Worm (Caenorhabditis elegans): ENCODE results near the gene rpl-23.

Gene rpl-23

ce11 chrIII:5730041-5730440, 24.1 kb upstream of the rpl-23 start:
- TF ChIP-seq ceh-82 (tag; optimal IDR thresholded peaks at IDR 0.05) (no peak), nhr-67 (tag; optimal IDR thresholded peaks at IDR 0.05) (no peak), R02D3.7 (tag; optimal IDR thresholded peaks at IDR 0.05) (no peak), nhr-12 (tag; optimal IDR thresholded peaks at IDR 0.05) (no peak), jun-1 (tag; optimal IDR thresholded peaks at IDR 0.05) (no peak), aly-2 (tag; optimal IDR thresholded peaks at IDR 0.05) (no peak), egl-27 (tag; optimal IDR thresholded peaks at IDR 0.05) (no peak), lin-15B (tag; optimal IDR thresholded peaks at IDR 0.05) (no peak), ztf-4 (tag; optimal IDR thresholded peaks at IDR 0.05) (no peak), nhr-25 (tag; optimal IDR thresholded peaks at IDR 0.05) (no peak), pqm-1 (tag; optimal IDR thresholded peaks at IDR 0.05) (no peak), nhr-43 (tag; optimal IDR thresholded peaks at IDR 0.05; ENCODE audit: poor library complexity, severe bottlenecking) (no peak), ama-1 (optimal IDR thresholded peaks at IDR 0.05) (no peak), ceh-9 (tag; optimal IDR thresholded peaks at IDR 0.05) (no peak), skn-1 (tag; optimal IDR thresholded peaks at IDR 0.05) (no peak), unc-39 (tag; optimal IDR thresholded peaks at IDR 0.05) (no peak), eor-1 (tag; optimal IDR thresholded peaks at IDR 0.05) (no peak), daf-12 (tag; optimal IDR thresholded peaks at IDR 0.05) (no peak)

ce11 chrIII:5729367-5729766, 23.4 kb upstream of the rpl-23 start:
- TF ChIP-seq unc-62 (GFP tag; optimal IDR thresholded peaks at IDR 0.05) (no peak), eor-1 (tag; optimal IDR thresholded peaks at IDR 0.05) (no peak), aly-2 (tag; optimal IDR thresholded peaks at IDR 0.05) (no peak)

DNA sequence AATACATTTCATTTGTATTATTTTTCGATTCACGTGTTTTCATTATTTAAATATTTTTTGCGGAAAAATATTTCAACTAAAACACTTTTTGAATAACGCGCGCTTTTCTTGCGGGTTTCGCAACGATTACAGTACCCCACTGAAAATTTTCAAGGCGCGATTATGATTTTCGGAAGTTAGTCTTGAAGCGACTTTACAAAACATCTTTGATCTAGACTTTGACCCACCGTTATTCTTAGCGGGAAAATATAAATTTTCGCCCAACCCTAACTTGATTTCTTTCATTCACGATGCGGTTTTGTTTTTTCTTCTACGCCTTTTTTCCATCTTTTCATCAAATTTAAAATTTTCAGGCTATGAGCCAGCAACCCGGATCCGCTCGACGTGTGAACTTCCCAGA, 21.9 kb upstream of the rpl-23 start, which contains the start of gene egg-1:
Gene egg-1, plus strand, starts transcription at position 354 of the 400 bp plus-strand sequence.
- TF ChIP-seq lsy-12 (tag; optimal IDR thresholded peaks at IDR 0.05) (no peak), ztf-11 (tag; optimal IDR thresholded peaks at IDR 0.05) (no peak), mml-1 (tag; optimal IDR thresholded peaks at IDR 0.05) (no peak), jun-1 (tag; optimal IDR thresholded peaks at IDR 0.05) (no peak), nhr-43 (tag; optimal IDR thresholded peaks at IDR 0.05; ENCODE audit: poor library complexity, severe bottlenecking) (no peak), elt-2 (tag; optimal IDR thresholded peaks at IDR 0.05) (no peak), ceh-28 (tag; optimal IDR thresholded peaks at IDR 0.05) (no peak), fkh-2 (tag; optimal IDR thresholded peaks at IDR 0.05) (no peak), nhr-11 (tag; optimal IDR thresholded peaks at IDR 0.05) (no peak), daf-12 (tag; optimal IDR thresholded peaks at IDR 0.05) (no peak), nhr-23 (tag; optimal IDR thresholded peaks at IDR 0.05) (no peak), pqm-1 (tag; optimal IDR thresholded peaks at IDR 0.05) (no peak), ceh-82 (tag; optimal IDR thresholded peaks at IDR 0.05) (no peak), nhr-67 (tag; optimal IDR thresholded peaks at IDR 0.05) (no peak), zag-1 (tag; optimal IDR thresholded peaks at IDR 0.05) (no peak), nfya-1 (tag; optimal IDR thresholded peaks at IDR 0.05; ENCODE audit: insufficient read depth) (no peak)

- TF ChIP-seq sea-2 (GFP tag; optimal IDR thresholded peaks at IDR 0.05) (no peak), egl-5 (tag; optimal IDR thresholded peaks at IDR 0.05) (no peak), ceh-9 (tag; optimal IDR thresholded peaks at IDR 0.05) (no peak), nhr-11 (tag; optimal IDR thresholded peaks at IDR 0.05) (no peak), R02D3.7 (tag; optimal IDR thresholded peaks at IDR 0.05) (no peak), nhr-237 (tag; optimal IDR thresholded peaks at IDR 0.05) (no peak), nhr-77 (tag; optimal IDR thresholded peaks at IDR 0.05) (no peak), lin-39 (tag; optimal IDR thresholded peaks at IDR 0.05) (no peak), ztf-4 (tag; optimal IDR thresholded peaks at IDR 0.05) (no peak), lsy-12 (tag; optimal IDR thresholded peaks at IDR 0.05) (no peak), ceh-28 (tag; optimal IDR thresholded peaks at IDR 0.05) (no peak)
Observed at ce11 chrIII:5722550-5722949, 16.6 kb upstream of the rpl-23 start, which contains the start of gene wrm-1. wrm-1 (plus strand) TSS chrIII:5722850.

ce11 chrIII:5721888-5722287, 16.0 kb upstream of the rpl-23 start:
- TF ChIP-seq jun-1 (tag; optimal IDR thresholded peaks at IDR 0.05) (peak; percentile 22), elt-1 (tag; optimal IDR thresholded peaks at IDR 0.05) (peak; percentile 50), skn-1 (tag; optimal IDR thresholded peaks at IDR 0.05) (no peak), nhr-25 (tag; optimal IDR thresholded peaks at IDR 0.05) (peak; percentile 24), hmg-11 (tag; optimal IDR thresholded peaks at IDR 0.05) (peak; percentile 41), zag-1 (tag; optimal IDR thresholded peaks at IDR 0.05) (no peak), unc-39 (tag; optimal IDR thresholded peaks at IDR 0.05) (no peak), tbx-2 (tag; optimal IDR thresholded peaks at IDR 0.05) (no peak), fkh-2 (tag; optimal IDR thresholded peaks at IDR 0.05) (no peak), ztf-4 (tag; optimal IDR thresholded peaks at IDR 0.05) (no peak), nhr-23 (tag; optimal IDR thresholded peaks at IDR 0.05) (peak; percentile 74), nhr-11 (tag; optimal IDR thresholded peaks at IDR 0.05) (no peak), snpc-4 (tag; optimal IDR thresholded peaks at IDR 0.05) (peak; percentile 85), lsy-12 (tag; optimal IDR thresholded peaks at IDR 0.05) (peak; percentile 83), egl-5 (tag; optimal IDR thresholded peaks at IDR 0.05) (no peak), elt-3 (tag; optimal IDR thresholded peaks at IDR 0.05) (no peak), ceh-16 (tag; optimal IDR thresholded peaks at IDR 0.05) (no peak), nhr-237 (tag; optimal IDR thresholded peaks at IDR 0.05) (no peak), lin-15B (tag; optimal IDR thresholded peaks at IDR 0.05) (peak; percentile 52), ceh-28 (tag; optimal IDR thresholded peaks at IDR 0.05) (peak; percentile 79), unc-62 (GFP tag; optimal IDR thresholded peaks at IDR 0.05) (no peak), elt-2 (tag; optimal IDR thresholded peaks at IDR 0.05) (peak; percentile 91), R02D3.7 (tag; optimal IDR thresholded peaks at IDR 0.05) (peak; percentile 42), pqm-1 (tag; optimal IDR thresholded peaks at IDR 0.05) (peak; percentile 87), nhr-67 (tag; optimal IDR thresholded peaks at IDR 0.05) (no peak), eor-1 (tag; optimal IDR thresholded peaks at IDR 0.05) (no peak), nhr-43 (tag; optimal IDR thresholded peaks at IDR 0.05; ENCODE audit: poor library complexity, severe bottlenecking) (peak; percentile 90), pha-4 (tag; optimal IDR thresholded peaks at IDR 0.05) (peak; percentile 54), lin-39 (tag; optimal IDR thresholded peaks at IDR 0.05) (no peak)
